Fruit fly (Drosophila melanogaster) whole organism, embryonic: Measurements from ENCODE around the gene CG14252.

Experiments used
- CG12104 ChIP-seq: fragments of 200-800 bp; sonication (Bioruptor generic); optimal IDR thresholded peaks from 3 replicates; lab custom pipeline; 2016; ENCODE audit warnings: missing biosample characterization, missing genetic modification characterization
- CG12942 ChIP-seq: fragments of 200-800 bp; sonication (Bioruptor generic); optimal IDR thresholded peaks from 3 replicates; lab custom pipeline; 2016; ENCODE audit warnings: missing biosample characterization, missing genetic modification characterization
- CG13775 ChIP-seq: fragments of 200-800 bp; sonication (Bioruptor generic); optimal IDR thresholded peaks from 3 replicates; lab custom pipeline; 2017; ENCODE audit warnings: missing biosample characterization, mild to moderate bottlenecking, missing genetic modification characterization
- CG14050 ChIP-seq: fragments of 200-800 bp; sonication (Bioruptor generic); IDR thresholded peaks from 3 replicates; pipeline ENCODE4 v1.3.6; 2022; ENCODE audit warnings: missing biosample characterization, missing genetic modification characterization
- CG15514 ChIP-seq: fragments of 200-800 bp; sonication (Bioruptor generic); optimal IDR thresholded peaks from 3 replicates; lab custom pipeline; 2017; ENCODE audit warnings: missing biosample characterization, missing genetic modification characterization, mild to moderate bottlenecking, moderate library complexity, missing genetic modification reagents
- CG17912 ChIP-seq: fragments of 200-800 bp; sonication (Bioruptor generic); optimal IDR thresholded peaks from 2 replicates; lab custom pipeline; 2018; ENCODE audit warnings: missing biosample characterization, mild to moderate bottlenecking, missing genetic modification characterization
- CG18476 ChIP-seq: fragments of 200-800 bp; sonication (Bioruptor generic); optimal IDR thresholded peaks from 2 replicates; lab custom pipeline; 2016; ENCODE audit warnings: missing biosample characterization, mild to moderate bottlenecking, missing genetic modification characterization
- CG30020 ChIP-seq: fragments of 200-800 bp; optimal IDR thresholded peaks from 2 replicates; lab custom pipeline; 2019; ENCODE audit warnings: missing biosample characterization, mild to moderate bottlenecking, missing genetic modification characterization, moderate library complexity
- CG31365 ChIP-seq: fragments of 200-800 bp; sonication (Bioruptor generic); optimal IDR thresholded peaks from 2 replicates; lab custom pipeline; 2018; ENCODE audit warnings: missing biosample characterization, mild to moderate bottlenecking, missing genetic modification characterization
- CG3281 ChIP-seq: fragments of 200-800 bp; sonication (Bioruptor generic); optimal IDR thresholded peaks from 3 replicates; lab custom pipeline; 2017; ENCODE audit warnings: missing biosample characterization, mild to moderate bottlenecking, missing genetic modification characterization
- CG34376 ChIP-seq: fragments of 200-800 bp; sonication (Bioruptor generic); optimal IDR thresholded peaks from 2 replicates; lab custom pipeline; 2018; ENCODE audit warnings: missing biosample characterization, mild to moderate bottlenecking, missing genetic modification characterization
- CG4328 ChIP-seq: fragments of 200-800 bp; sonication (Bioruptor generic); optimal IDR thresholded peaks from 3 replicates; lab custom pipeline; 2017; ENCODE audit warnings: missing biosample characterization, missing genetic modification reagents, missing genetic modification characterization
- CG5180 ChIP-seq: fragments of 200-800 bp; sonication (Bioruptor generic); optimal IDR thresholded peaks from 3 replicates; lab custom pipeline; 2017; ENCODE audit warnings: missing biosample characterization, missing genetic modification characterization, mild to moderate bottlenecking, moderate library complexity, missing genetic modification reagents
- CG7745 ChIP-seq: fragments of 200-800 bp; sonication (Bioruptor generic); optimal IDR thresholded peaks from 2 replicates; lab custom pipeline; 2018; ENCODE audit warnings: missing biosample characterization, mild to moderate bottlenecking, missing genetic modification characterization, moderate library complexity
- CG9932 ChIP-seq: fragments of 200-800 bp; sonication (Bioruptor generic); IDR thresholded peaks from 2 replicates; pipeline ENCODE4 v1.3.6; 2022; ENCODE audit warnings: missing biosample characterization, missing genetic modification characterization
- Camta ChIP-seq: fragments of 200-800 bp; sonication (Bioruptor generic); optimal IDR thresholded peaks from 2 replicates; lab custom pipeline; 2016; ENCODE audit warnings: missing biosample characterization, missing genetic modification characterization
- D19A ChIP-seq: fragments of 200-800 bp; optimal IDR thresholded peaks from 3 replicates; lab custom pipeline; 2019; ENCODE audit warnings: missing biosample characterization, mild to moderate bottlenecking, missing genetic modification characterization, moderate library complexity
- Dll ChIP-seq: fragments of 200-800 bp; sonication (Bioruptor generic); IDR thresholded peaks from 4 replicates; pipeline ENCODE4 v1.3.6; 2022; ENCODE audit warnings: missing biosample characterization, missing genetic modification characterization; ENCODE audit not compliant: partially characterized antibody
- Drgx ChIP-seq: fragments of 200-800 bp; sonication (Bioruptor generic); IDR thresholded peaks from 2 replicates; pipeline ENCODE4 v1.3.6; 2022; ENCODE audit warnings: missing biosample characterization, missing genetic modification characterization
- Fer1 ChIP-seq: fragments of 200-800 bp; sonication (Bioruptor generic); optimal IDR thresholded peaks from 2 replicates; lab custom pipeline; 2017; ENCODE audit warnings: missing biosample characterization, mild to moderate bottlenecking, missing genetic modification characterization
- H15 ChIP-seq: fragments of 200-800 bp; sonication (Bioruptor generic); IDR thresholded peaks from 3 replicates; pipeline ENCODE4 v1.3.6; 2022; ENCODE audit warnings: missing biosample characterization, missing genetic modification characterization
- HHEX ChIP-seq: fragments of 200-800 bp; sonication (Bioruptor generic); optimal IDR thresholded peaks from 3 replicates; lab custom pipeline; 2017; ENCODE audit warnings: missing biosample characterization, mild to moderate bottlenecking, missing genetic modification characterization, missing genetic modification reagents
- Hand ChIP-seq: fragments of 200-800 bp; sonication (Bioruptor generic); optimal IDR thresholded peaks from 2 replicates; lab custom pipeline; 2017; ENCODE audit warnings: mild to moderate bottlenecking, missing biosample characterization, missing genetic modification reagents, missing genetic modification characterization
- Meics ChIP-seq: fragments of 200-800 bp; sonication (Bioruptor generic); optimal IDR thresholded peaks from 2 replicates; lab custom pipeline; 2017; ENCODE audit warnings: missing biosample characterization, mild to moderate bottlenecking, missing genetic modification characterization
- Oli ChIP-seq: fragments of 200-800 bp; sonication (Bioruptor generic); optimal IDR thresholded peaks from 2 replicates; lab custom pipeline; 2018; ENCODE audit warnings: missing biosample characterization, mild to moderate bottlenecking, missing genetic modification characterization, moderate library complexity
- Rx ChIP-seq: fragments of 200-800 bp; sonication (Bioruptor generic); IDR thresholded peaks from 2 replicates; pipeline ENCODE4 v1.3.6; 2022; ENCODE audit warnings: missing biosample characterization, missing genetic modification characterization
- Sox102F ChIP-seq: fragments of 200-800 bp; sonication (Bioruptor generic); optimal IDR thresholded peaks from 2 replicates; lab custom pipeline; 2018; ENCODE audit warnings: missing biosample characterization, mild to moderate bottlenecking, missing genetic modification characterization, moderate library complexity
- amos ChIP-seq: fragments of 200-800 bp; sonication (Bioruptor generic); IDR thresholded peaks from 2 replicates; pipeline ENCODE4 v1.3.6; 2022; ENCODE audit warnings: missing biosample characterization, missing genetic modification characterization; ENCODE audit not compliant: partially characterized antibody
- ase ChIP-seq: fragments of 200-800 bp; sonication (Bioruptor generic); IDR thresholded peaks from 3 replicates; pipeline ENCODE4 v1.3.6; 2022; ENCODE audit warnings: missing biosample characterization, missing genetic modification characterization
- chinmo ChIP-seq: fragments of 200-800 bp; sonication (Bioruptor generic); IDR thresholded peaks from 4 replicates; pipeline ENCODE4 v1.3.6; 2022; ENCODE audit warnings: missing biosample characterization, missing genetic modification characterization; ENCODE audit not compliant: partially characterized antibody
- crc ChIP-seq: fragments of 200-800 bp; sonication (Bioruptor generic); optimal IDR thresholded peaks from 2 replicates; lab custom pipeline; 2016; ENCODE audit warnings: missing biosample characterization, missing genetic modification characterization
- dimm ChIP-seq: fragments of 200-800 bp; sonication (Bioruptor generic); IDR thresholded peaks from 2 replicates; pipeline ENCODE4 v1.3.6; 2022; ENCODE audit warnings: missing biosample characterization, missing genetic modification characterization
- exex ChIP-seq: fragments of 200-800 bp; sonication (Bioruptor generic); optimal IDR thresholded peaks from 4 replicates; lab custom pipeline; 2018; ENCODE audit warnings: missing biosample characterization, mild to moderate bottlenecking, missing genetic modification characterization, moderate library complexity
- fru ChIP-seq: fragments of >200 bp; optimal IDR thresholded peaks from 2 replicates; lab custom pipeline; 2017
- ind ChIP-seq: fragments of 200-800 bp; sonication (Bioruptor generic); optimal IDR thresholded peaks from 3 replicates; lab custom pipeline; 2016; ENCODE audit warnings: missing biosample characterization, missing genetic modification characterization
- kni ChIP-seq: fragments of 200-800 bp; sonication (Bioruptor generic); optimal IDR thresholded peaks from 3 replicates; lab custom pipeline; 2017; ENCODE audit warnings: mild to moderate bottlenecking, missing biosample characterization, missing genetic modification reagents, missing genetic modification characterization
- lbe ChIP-seq: fragments of 200-800 bp; sonication (Bioruptor generic); optimal IDR thresholded peaks from 2 replicates; lab custom pipeline; 2016; ENCODE audit warnings: missing biosample characterization, mild to moderate bottlenecking, missing genetic modification characterization
- mam ChIP-seq: fragments of 200-800 bp; sonication (Bioruptor generic); optimal IDR thresholded peaks from 3 replicates; lab custom pipeline; 2016; ENCODE audit warnings: missing biosample characterization, missing genetic modification characterization
- nau ChIP-seq: fragments of 200-800 bp; sonication (Bioruptor generic); optimal IDR thresholded peaks from 3 replicates; lab custom pipeline; 2017; ENCODE audit warnings: missing biosample characterization, mild to moderate bottlenecking, missing genetic modification characterization, missing genetic modification reagents
- nmo ChIP-seq: fragments of 200-800 bp; sonication (Bioruptor generic); optimal IDR thresholded peaks from 2 replicates; lab custom pipeline; 2018; ENCODE audit warnings: missing biosample characterization, mild to moderate bottlenecking, missing genetic modification characterization, moderate library complexity
- onecut ChIP-seq: fragments of 200-800 bp; sonication (Bioruptor generic); IDR thresholded peaks from 2 replicates; pipeline ENCODE4 v1.3.6; 2022; ENCODE audit warnings: missing biosample characterization, missing genetic modification characterization
- org-1 ChIP-seq: fragments of 200-800 bp; sonication (Bioruptor generic); optimal IDR thresholded peaks from 2 replicates; lab custom pipeline; 2017; ENCODE audit warnings: missing biosample characterization, missing genetic modification characterization
- p53 ChIP-seq: fragments of 200-800 bp; sonication (Bioruptor generic); optimal IDR thresholded peaks from 2 replicates; lab custom pipeline; 2016; ENCODE audit warnings: missing biosample characterization, missing genetic modification characterization
- pho ChIP-seq: fragments of 200-800 bp; sonication (Bioruptor generic); optimal IDR thresholded peaks from 2 replicates; lab custom pipeline; 2016; ENCODE audit warnings: missing biosample characterization, missing genetic modification characterization
- run ChIP-seq: fragments of 200-800 bp; sonication (Bioruptor generic); optimal IDR thresholded peaks from 3 replicates; lab custom pipeline; 2018; ENCODE audit warnings: missing biosample characterization, mild to moderate bottlenecking, missing genetic modification characterization
- sd ChIP-seq: fragments of 200-800 bp; sonication (Bioruptor generic); optimal IDR thresholded peaks from 3 replicates; lab custom pipeline; 2018; ENCODE audit warnings: missing biosample characterization, mild to moderate bottlenecking, missing genetic modification characterization, moderate library complexity
- tgo ChIP-seq: fragments of 200-800 bp; sonication (Bioruptor generic); IDR thresholded peaks from 3 replicates; pipeline ENCODE4 v1.3.6; 2022; ENCODE audit warnings: missing biosample characterization, missing genetic modification characterization

CG14252 gene

dm6 chr3R:26988412-26988981 is 43.2 kb downstream of the CG14252 start, which contains the start of gene CG31075 (continued):
- TF ChIP-seq exex (tag; lab: Kevin White, UChicago), result peak; percentile 36
- no peak for TF ChIP-seq CG31365 (tag; lab: Kevin White, UChicago)
- TF ChIP-seq Sox102F, result peak; percentile 14
- peak; percentile 20 for TF ChIP-seq org-1 (GFP tag; lab: Kevin White, UChicago)
- TF ChIP-seq CG7745, result no peak
- no peak for TF ChIP-seq ase (GFP tag; lab: Robert Waterston, UW)
- peak; percentile 75 for TF ChIP-seq Fer1 (GFP tag; lab: Kevin White, UChicago)
- peak; percentile 53 for TF ChIP-seq HHEX (GFP tag; lab: Kevin White, UChicago)
- no peak for TF ChIP-seq H15 (GFP tag; lab: Robert Waterston, UW)
- TF ChIP-seq fru (lab: Kevin White, UChicago), result no peak
- no peak for TF ChIP-seq kni (GFP tag; lab: Kevin White, UChicago)
- TF ChIP-seq Drgx (GFP tag; lab: Robert Waterston, UW), result peak; percentile 90
- TF ChIP-seq CG4328 (GFP tag; lab: Kevin White, UChicago), result no peak
- TF ChIP-seq amos, result no peak
- peak; percentile 86 for TF ChIP-seq CG9932
- peak; percentile 79 for TF ChIP-seq onecut (GFP tag; lab: Robert Waterston, UW)
- TF ChIP-seq, all 482 proteins: peak for 173

DNA sequence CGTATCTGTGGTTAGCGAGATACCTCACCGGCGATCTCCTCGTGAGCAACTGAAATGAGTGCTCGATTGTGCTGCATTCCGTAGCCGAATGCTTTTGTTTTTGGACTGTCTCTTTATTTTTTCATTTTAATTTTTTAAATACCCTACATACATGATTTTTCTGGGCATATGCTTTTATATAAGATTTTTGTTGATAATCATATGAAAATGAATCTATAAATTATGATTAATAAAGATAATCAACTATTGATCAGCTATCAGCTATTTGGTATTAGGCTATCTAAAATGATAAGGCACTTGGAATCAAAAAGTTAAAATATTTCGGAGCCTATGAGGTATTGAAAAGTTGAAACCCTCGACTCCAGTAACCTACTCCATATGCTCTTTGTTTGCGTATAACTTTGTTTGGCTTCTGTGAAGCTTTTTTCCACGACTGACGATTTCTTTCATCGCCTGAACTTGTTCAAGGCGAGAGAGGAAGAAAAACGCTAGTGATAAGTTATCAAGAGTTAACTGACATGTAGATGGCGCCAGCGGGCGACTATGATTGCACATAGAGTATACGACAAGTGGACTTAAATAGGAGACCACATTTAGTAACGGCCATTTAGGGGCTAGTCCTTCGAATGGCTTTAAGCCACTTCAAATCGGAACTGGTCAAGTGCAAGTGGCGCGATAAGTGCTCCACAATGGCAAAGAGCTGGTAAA is 44.6 kb downstream of the CG14252 start, which contains the start of gene CG31076:
CG31076 (minus strand) TSS at position 51 of the 708 bp plus-strand sequence.
- peak; percentile 77 for TF ChIP-seq sd (tag; lab: Kevin White, UChicago)
- no peak for TF ChIP-seq CG12942 (GFP tag; lab: Kevin White, UChicago)
- no peak for TF ChIP-seq Rx (GFP tag; lab: Robert Waterston, UW)
- peak; percentile 14 for TF ChIP-seq CG3281 (GFP tag; lab: Kevin White, UChicago)
- no peak for TF ChIP-seq Hand (GFP tag; lab: Kevin White, UChicago)
- TF ChIP-seq CG18476 (GFP tag; lab: Kevin White, UChicago), result peak; percentile 10
- peak; percentile 9 for TF ChIP-seq CG34376 (GFP tag; lab: Kevin White, UChicago)
- TF ChIP-seq CG17912, result no peak
- peak; percentile 28 for TF ChIP-seq CG5180 (GFP tag; lab: Kevin White, UChicago)
- TF ChIP-seq nau (GFP tag; lab: Kevin White, UChicago), result peak; percentile 43
- no peak for TF ChIP-seq p53 (GFP tag; lab: Kevin White, UChicago)
- 0 out of 4 replicates have a peak, but pooled peaks have one; percentile 57 for TF ChIP-seq chinmo (GFP tag; lab: Robert Waterston, UW)
- TF ChIP-seq crc (GFP tag; lab: Kevin White, UChicago), result no peak
- TF ChIP-seq nmo (GFP tag; lab: Kevin White, UChicago), result peak; percentile 28
- no peak for TF ChIP-seq CG12104 (GFP tag; lab: Kevin White, UChicago)
- peak; percentile 14 for TF ChIP-seq Camta
- TF ChIP-seq run (tag; lab: Kevin White, UChicago), result peak; percentile 30
- peak; percentile 46; the same call in 2 of the 3 replicates for TF ChIP-seq tgo (GFP tag; lab: Robert Waterston, UW)
- TF ChIP-seq ind (GFP tag; lab: Kevin White, UChicago), result peak; percentile 20
- TF ChIP-seq D19A (tag; lab: Kevin White, UChicago), result peak; percentile 86
- TF ChIP-seq pho (GFP tag; lab: Kevin White, UChicago), result no peak
- peak; percentile 78 for TF ChIP-seq lbe (GFP tag; lab: Kevin White, UChicago)
- no peak for TF ChIP-seq dimm (GFP tag; lab: Robert Waterston, UW)
- peak; percentile 34 for TF ChIP-seq Oli
- peak; percentile 30 for TF ChIP-seq CG15514 (GFP tag; lab: Kevin White, UChicago)
- TF ChIP-seq mam (GFP tag; lab: Kevin White, UChicago), result peak; percentile 9
- no peak for TF ChIP-seq CG30020 (tag; lab: Kevin White, UChicago)
- no peak for TF ChIP-seq CG13775 (GFP tag; lab: Kevin White, UChicago)
- TF ChIP-seq Meics (GFP tag; lab: Kevin White, UChicago), result peak; percentile 18
- peak; percentile 53; the same call in 1 of the 2 replicates for TF ChIP-seq Drgx (GFP tag; lab: Robert Waterston, UW)
- TF ChIP-seq Dll (GFP tag; lab: Robert Waterston, UW), result no peak
- TF ChIP-seq CG14050 (GFP tag; lab: Robert Waterston, UW), result 0 out of 3 replicates have a peak, but pooled peaks have one; percentile 15
